Worm (Caenorhabditis elegans) whole organism, L3 larva: ENCODE measurements around the gene C50E3.7.

ENCODE experiments used
- elt-1 ChIP-seq: fragments of 150-350 bp; optimal IDR thresholded peaks from 2 replicates; lab custom pipeline; 2014; ENCODE audit warnings: missing biosample characterization, missing genetic modification characterization
- hmg-11 ChIP-seq: sonication (generic microtip); optimal IDR thresholded peaks from 2 replicates; lab custom pipeline; 2016; ENCODE audit warnings: missing genetic modification characterization, missing compliant biosample characterization
- lin-15B ChIP-seq: fragments of 150-350 bp; optimal IDR thresholded peaks from 2 replicates; lab custom pipeline; 2014; ENCODE audit warnings: missing biosample characterization, missing genetic modification characterization
- lsy-12 ChIP-seq: sonication (generic microtip); optimal IDR thresholded peaks from 2 replicates; lab custom pipeline; 2016; ENCODE audit warnings: mild to moderate bottlenecking, missing genetic modification characterization, missing compliant biosample characterization
- nhr-25 ChIP-seq: sonication (generic microtip); optimal IDR thresholded peaks from 2 replicates; lab custom pipeline; 2017; ENCODE audit warnings: missing biosample characterization, missing genetic modification characterization

- TF ChIP-seq elt-1 (tag; lab: Kevin White, UChicago) = no peak
- no peak for TF ChIP-seq nhr-25 (tag; lab: Kevin White, UChicago)
- TF ChIP-seq hmg-11 = no peak
- no peak for TF ChIP-seq lin-15B (tag; lab: Kevin White, UChicago)
- TF ChIP-seq lsy-12 (tag; lab: Kevin White, UChicago) = no peak
Measured at ce11 chrV:7570955-7571354, 27.2 kb downstream of the C50E3.7 start, which contains the start of gene F19F10.14.
